Fruit fly (Drosophila melanogaster): ENCODE measurements around the gene Prosbeta6.

DNA sequence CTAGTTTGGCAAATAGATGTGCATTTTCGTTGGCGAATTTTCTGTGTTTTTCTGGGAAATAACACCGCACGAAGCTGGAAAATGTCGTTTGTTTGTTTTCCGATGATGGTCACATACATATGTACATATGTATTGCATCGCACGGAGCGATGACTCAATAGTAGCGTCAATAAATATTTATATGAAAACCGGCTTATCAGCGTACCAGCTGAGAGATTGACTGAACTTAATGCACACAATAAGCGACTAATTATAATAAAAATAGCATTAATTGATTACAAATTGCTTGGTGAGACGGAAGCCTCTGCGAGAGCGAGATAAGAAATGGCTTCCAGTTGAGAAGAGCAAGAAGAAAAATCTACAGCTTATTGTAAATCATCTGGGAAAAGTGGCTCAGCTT is 34.3 kb upstream of the Prosbeta6 start:
- TF ChIP-seq pan (optimal IDR thresholded peaks at IDR 0.05), result no peak
- TF ChIP-seq OdsH (GFP tag; optimal IDR thresholded peaks at IDR 0.05), result no peak
- TF ChIP-seq psq (GFP tag; optimal IDR thresholded peaks at IDR 0.05), result no peak

Measured in whole organism, wandering third instar larva.